Fruit fly (Drosophila melanogaster): ENCODE measurements around the gene CG13313.

CG13313 gene

dm6 chr3L:8913537-8914108, 45.0 kb upstream of the CG13313 start (continued):
- TF ChIP-seq Hr39 (GFP tag; optimal IDR thresholded peaks at IDR 0.05) (peak; percentile 83), fd59A (GFP tag; optimal IDR thresholded peaks at IDR 0.05) (peak; percentile 46), Smox (GFP tag; optimal IDR thresholded peaks at IDR 0.05) (peak; percentile 85), CG8319 (GFP tag; optimal IDR thresholded peaks at IDR 0.05) (peak; percentile 42), CG6163 (GFP tag; IDR thresholded peaks at IDR 0.05) (peak; percentile 74), CG6792 (GFP tag; optimal IDR thresholded peaks at IDR 0.05) (peak; percentile 72), Eip78C (GFP tag) (peak; percentile 95), Hr38 (GFP tag; optimal IDR thresholded peaks at IDR 0.05) (no peak), CG3032 (tag; optimal IDR thresholded peaks at IDR 0.05) (peak; percentile 58), net (GFP tag; optimal IDR thresholded peaks at IDR 0.05) (peak; percentile 69), OdsH (GFP tag; optimal IDR thresholded peaks at IDR 0.05) (peak; percentile 52), acj6 (GFP tag; optimal IDR thresholded peaks at IDR 0.05) (peak; percentile 71), CG8632 (GFP tag; optimal IDR thresholded peaks at IDR 0.05) (peak; percentile 68), spab (GFP tag; optimal IDR thresholded peaks at IDR 0.05) (peak; percentile 42), Lpt (GFP tag; optimal IDR thresholded peaks at IDR 0.05) (peak; percentile 12), svp (GFP tag) (peak; percentile 93), CG6276 (GFP tag; optimal IDR thresholded peaks at IDR 0.05) (peak; percentile 30), Gug (GFP tag; IDR thresholded peaks at IDR 0.05) (no peak), topi (GFP tag; optimal IDR thresholded peaks at IDR 0.05) (peak; percentile 84), CG3919 (GFP tag; optimal IDR thresholded peaks at IDR 0.05) (peak; percentile 70), CG11294 (GFP tag; IDR thresholded peaks at IDR 0.05) (no peak), eg (GFP tag; IDR thresholded peaks at IDR 0.05) (0 out of 3 replicates have a peak, but pooled peaks have one; percentile 11), Met (GFP tag; optimal IDR thresholded peaks at IDR 0.05) (peak; percentile 83), CG11762 (GFP tag; optimal IDR thresholded peaks at IDR 0.05; ENCODE audit: insufficient read depth) (peak; percentile 26), CG9139 (GFP tag; optimal IDR thresholded peaks at IDR 0.05) (peak; percentile 40), Ets96B (tag; optimal IDR thresholded peaks at IDR 0.05) (peak; percentile 61), Blimp-1 (GFP tag; optimal IDR thresholded peaks at IDR 0.05) (peak; percentile 80), dsx (GFP tag; optimal IDR thresholded peaks at IDR 0.05; ENCODE audit: poor library complexity, severe bottlenecking) (peak; percentile 35), Ets21C (GFP tag; optimal IDR thresholded peaks at IDR 0.05) (peak; percentile 73), lz (GFP tag; optimal IDR thresholded peaks at IDR 0.05) (peak; percentile 84), cyc (GFP tag; optimal IDR thresholded peaks at IDR 0.05) (peak; percentile 72), CG4318 (GFP tag; optimal IDR thresholded peaks at IDR 0.05) (peak; percentile 39), CG10631 (GFP tag; optimal IDR thresholded peaks at IDR 0.05) (peak; percentile 78), CG15336 (GFP tag; IDR thresholded peaks at IDR 0.05) (peak; percentile 57), achi (GFP tag; optimal IDR thresholded peaks at IDR 0.05) (peak; percentile 75), CG6854 (GFP tag; optimal IDR thresholded peaks at IDR 0.05) (peak; percentile 10), fd85E (GFP tag; optimal IDR thresholded peaks at IDR 0.05) (peak; percentile 27), esn (GFP tag; optimal IDR thresholded peaks at IDR 0.05) (peak; percentile 91), CG1621 (tag; optimal IDR thresholded peaks at IDR 0.05) (peak; percentile 56), CG11902 (GFP tag; optimal IDR thresholded peaks at IDR 0.05) (peak; percentile 51)

- TF ChIP-seq CG4318 (GFP tag; optimal IDR thresholded peaks at IDR 0.05) (no peak), Eip75B (GFP tag; optimal IDR thresholded peaks at IDR 0.05) (no peak), esn (GFP tag; optimal IDR thresholded peaks at IDR 0.05) (no peak), Blimp-1 (GFP tag; optimal IDR thresholded peaks at IDR 0.05) (no peak), CG6792 (GFP tag; optimal IDR thresholded peaks at IDR 0.05) (no peak), eg (GFP tag; IDR thresholded peaks at IDR 0.05) (no peak), Sox102F (GFP tag; optimal IDR thresholded peaks at IDR 0.05) (no peak), svp (GFP tag) (no peak), dac (GFP tag; optimal IDR thresholded peaks at IDR 0.05) (no peak), CG3032 (tag; optimal IDR thresholded peaks at IDR 0.05) (no peak), Eip78C (GFP tag) (no peak), Eip93F (GFP tag; optimal IDR thresholded peaks at IDR 0.05) (no peak)
Observed at dm6 chr3L:8919678-8920077, 39.0 kb upstream of the CG13313 start.

All from whole organism, prepupa.